Fruit fly (Drosophila melanogaster): ENCODE data around the gene CG2930.

Gene CG2930

DNA sequence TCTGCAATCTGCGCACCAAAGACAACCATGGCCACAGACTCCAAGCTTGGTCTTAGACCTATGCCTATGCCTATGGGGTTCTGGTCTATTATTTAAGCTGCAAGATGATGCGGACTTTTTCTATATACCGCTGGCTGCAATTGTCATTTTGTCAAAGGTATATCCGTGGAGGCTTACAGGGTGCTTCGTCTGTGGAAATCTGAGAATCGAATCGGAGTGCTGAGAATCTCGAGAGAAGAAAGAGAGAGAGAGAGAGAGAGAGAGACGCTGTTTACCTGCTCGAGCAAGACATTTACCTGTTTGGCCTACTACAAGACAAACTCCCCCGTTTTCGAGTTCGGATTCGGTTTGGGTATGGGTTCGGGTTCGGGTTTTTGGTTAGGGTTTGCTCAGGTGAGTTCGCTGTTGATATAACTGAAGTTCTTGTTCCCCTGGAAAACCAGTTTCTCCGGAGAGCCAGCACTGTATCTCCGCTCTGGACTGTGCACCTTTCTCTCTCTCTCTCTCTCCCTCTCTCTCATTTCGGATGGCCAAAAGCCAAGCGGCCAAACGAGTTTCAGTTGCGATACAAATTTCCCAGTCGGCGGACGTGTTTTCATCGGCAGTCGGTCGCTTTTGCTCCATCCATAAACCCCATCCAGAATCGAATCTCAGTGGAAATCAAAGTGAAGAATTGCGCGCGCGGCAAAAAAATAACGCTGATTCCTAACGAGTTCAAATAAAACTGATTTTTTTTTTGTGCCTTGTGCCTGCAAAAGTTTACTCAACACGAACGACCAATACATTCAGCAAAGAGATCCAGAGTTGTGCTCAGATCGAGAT is 23.2 kb upstream of the CG2930 start (continued):
- no peak for TF ChIP-seq tup (GFP tag; optimal IDR thresholded peaks at IDR 0.05)
- TF ChIP-seq bab2 (GFP tag; optimal IDR thresholded peaks at IDR 0.05) = no peak
- no peak for TF ChIP-seq dm (GFP tag; optimal IDR thresholded peaks at IDR 0.05)
- no peak for TF ChIP-seq schlank (tag; optimal IDR thresholded peaks at IDR 0.05)
- no peak for TF ChIP-seq CG1529 (GFP tag; optimal IDR thresholded peaks at IDR 0.05)
- TF ChIP-seq bsh (GFP tag; optimal IDR thresholded peaks at IDR 0.05) = peak; percentile 26 to 28
- peak; percentile 44; the same call in 1 of the 3 replicates for TF ChIP-seq Dbx (GFP tag; IDR thresholded peaks at IDR 0.05)
- TF ChIP-seq chn (GFP tag; optimal IDR thresholded peaks at IDR 0.05) = no peak
- TF ChIP-seq zfh1 (GFP tag; IDR thresholded peaks at IDR 0.05) = 0 out of 3 replicates have a peak, but pooled peaks have one; percentile 15
- no peak for TF ChIP-seq Dad (GFP tag; optimal IDR thresholded peaks at IDR 0.05)
- no peak for TF ChIP-seq usp (GFP tag; optimal IDR thresholded peaks at IDR 0.05)
- TF ChIP-seq chif (GFP tag; optimal IDR thresholded peaks at IDR 0.05) = peak in 1 of 2 experiments; percentile 20
- no peak for TF ChIP-seq CG12744 (GFP tag; optimal IDR thresholded peaks at IDR 0.05)
- TF ChIP-seq CG17361 (GFP tag; IDR thresholded peaks at IDR 0.05) = no peak
- no peak for TF ChIP-seq rib (GFP tag; IDR thresholded peaks at IDR 0.05)
- TF ChIP-seq CG7987 (GFP tag; optimal IDR thresholded peaks at IDR 0.05) = no peak
- TF ChIP-seq CG4282 (GFP tag; optimal IDR thresholded peaks at IDR 0.05) = no peak
- TF ChIP-seq CG12219 (GFP tag; optimal IDR thresholded peaks at IDR 0.05) = no peak
- TF ChIP-seq CG30403 (GFP tag; optimal IDR thresholded peaks at IDR 0.05) = no peak
- no peak for TF ChIP-seq CG1792 (GFP tag; optimal IDR thresholded peaks at IDR 0.05)
- no peak for TF ChIP-seq pb (GFP tag; optimal IDR thresholded peaks at IDR 0.05)
- no peak for TF ChIP-seq bcd (GFP tag; optimal IDR thresholded peaks at IDR 0.05)
- no peak for TF ChIP-seq inv (GFP tag; IDR thresholded peaks at IDR 0.05; ENCODE audit: partially characterized antibody)
- TF ChIP-seq Mrtf (GFP tag; IDR thresholded peaks at IDR 0.05) = no peak
- no peak for TF ChIP-seq Atf-2 (GFP tag; optimal IDR thresholded peaks at IDR 0.05)
- no peak for TF ChIP-seq CG17328 (GFP tag; IDR thresholded peaks at IDR 0.05)
- no peak for TF ChIP-seq fd102C (GFP tag; optimal IDR thresholded peaks at IDR 0.05)
- TF ChIP-seq CG15011 (GFP tag; optimal IDR thresholded peaks at IDR 0.05) = no peak
- peak; percentile 27 for TF ChIP-seq CG13296 (GFP tag; optimal IDR thresholded peaks at IDR 0.05)
- TF ChIP-seq CG3726 (GFP tag; IDR thresholded peaks at IDR 0.05) = no peak
- TF ChIP-seq Meics (GFP tag; optimal IDR thresholded peaks at IDR 0.05) = peak; percentile 35
- no peak for TF ChIP-seq CG8478 (optimal IDR thresholded peaks at IDR 0.05)
- no peak for TF ChIP-seq CG9797 (GFP tag; optimal IDR thresholded peaks at IDR 0.05)
- no peak for TF ChIP-seq sd (tag; optimal IDR thresholded peaks at IDR 0.05)
- peak; percentile 46; the same call in 2 of the 3 replicates for TF ChIP-seq CG34224 (GFP tag; IDR thresholded peaks at IDR 0.05; ENCODE audit: partially characterized antibody)
- no peak for TF ChIP-seq Dip3 (GFP tag; optimal IDR thresholded peaks at IDR 0.05)
- 0 out of 2 replicates have a peak, but pooled peaks have one; percentile 19 for TF ChIP-seq Xrp1 (GFP tag; IDR thresholded peaks at IDR 0.05)
- no peak for TF ChIP-seq Ets65A (GFP tag)
- TF ChIP-seq chm (GFP tag; IDR thresholded peaks at IDR 0.05) = peak; percentile 63; the same call in 1 of the 2 replicates
- TF ChIP-seq Pdp1 (GFP tag; optimal IDR thresholded peaks at IDR 0.05) = peak in 1 of 2 experiments; percentile 12
- no peak for TF ChIP-seq hb (GFP tag; IDR thresholded peaks at IDR 0.05; ENCODE audit: partially characterized antibody)
- no peak for TF ChIP-seq CG6683 (GFP tag; optimal IDR thresholded peaks at IDR 0.05)
- no peak for TF ChIP-seq br (optimal IDR thresholded peaks at IDR 0.05)
- TF ChIP-seq gem (tag; optimal IDR thresholded peaks at IDR 0.05) = no peak
- no peak for TF ChIP-seq CG17568 (GFP tag; optimal IDR thresholded peaks at IDR 0.05)
- TF ChIP-seq CG11504 (tag; optimal IDR thresholded peaks at IDR 0.05) = no peak
- no peak for TF ChIP-seq Aef1 (GFP tag; IDR thresholded peaks at IDR 0.05)
- no peak for TF ChIP-seq aop (GFP tag; IDR thresholded peaks at IDR 0.05)
- no peak for TF ChIP-seq corto (GFP tag; optimal IDR thresholded peaks at IDR 0.05)
- TF ChIP-seq Fer3 (tag; optimal IDR thresholded peaks at IDR 0.05) = no peak

Data from whole organism, embryonic.